Fruit fly (Drosophila melanogaster): ENCODE results near the gene CG15465.
A peak's percentile ranks its signal among the peaks of the same experiment; 100 is the strongest.

The CG15465 gene

DNA sequence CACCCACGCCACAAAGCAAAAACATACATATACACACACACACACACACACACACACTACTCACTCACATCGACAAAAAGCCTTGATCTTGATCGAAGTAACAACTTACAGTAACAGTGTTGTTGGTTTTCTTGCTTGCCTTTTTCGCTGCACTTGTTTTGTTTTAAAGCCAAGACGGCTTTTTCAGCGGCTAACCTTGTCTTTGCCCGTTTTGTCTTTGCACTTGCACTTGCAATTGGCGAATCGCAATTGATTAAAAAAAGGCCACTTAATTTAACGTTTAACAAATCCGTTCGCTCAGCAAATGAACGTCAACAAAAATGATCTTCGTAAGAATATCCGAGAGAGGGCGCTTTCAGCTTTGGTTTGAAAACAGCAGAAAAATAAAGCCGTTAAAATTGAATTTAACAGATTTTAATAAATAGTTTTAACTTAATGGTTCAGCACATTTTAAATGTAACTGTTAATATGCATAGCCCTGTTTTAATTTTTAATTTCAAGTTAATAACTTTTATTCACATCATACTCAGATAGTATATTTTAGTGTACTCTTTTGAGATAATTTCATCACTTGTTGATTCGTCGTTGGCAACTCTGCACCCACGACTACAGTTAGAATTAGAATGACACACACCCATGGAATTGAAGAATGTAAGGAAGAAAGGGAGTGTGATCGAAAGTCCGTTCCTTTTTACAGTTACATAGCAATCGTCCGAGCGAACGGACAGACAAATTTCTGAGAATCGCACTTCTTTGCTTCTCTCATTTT, 21.8 kb upstream of the CG15465 start:
- no peak for TF ChIP-seq sage (GFP tag; optimal IDR thresholded peaks at IDR 0.05)
- TF ChIP-seq fru (GFP tag; optimal IDR thresholded peaks at IDR 0.05): peak; percentile 75

DNA sequence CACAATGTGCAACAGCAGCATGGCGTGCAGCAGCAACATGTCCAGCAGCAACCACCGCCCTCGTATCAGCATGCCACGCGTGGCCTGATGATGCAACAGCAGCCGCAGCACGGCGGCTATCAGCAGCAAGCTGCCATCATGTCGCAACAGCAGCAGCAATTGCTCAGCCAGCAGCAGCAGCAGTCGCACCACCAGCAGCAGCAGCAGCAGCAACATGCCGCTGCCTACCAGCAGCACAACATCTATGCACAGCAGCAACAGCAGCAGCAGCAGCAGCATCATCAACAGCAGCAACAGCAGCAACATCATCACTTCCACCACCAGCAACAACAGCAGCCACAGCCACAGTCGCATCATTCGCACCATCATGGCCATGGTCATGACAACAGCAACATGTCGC, 18.9 kb upstream of the CG15465 start:
- TF ChIP-seq GATAd (GFP tag; optimal IDR thresholded peaks at IDR 0.05): no peak
- peak; percentile 84 for TF ChIP-seq Dfd (GFP tag; optimal IDR thresholded peaks at IDR 0.05)

DNA sequence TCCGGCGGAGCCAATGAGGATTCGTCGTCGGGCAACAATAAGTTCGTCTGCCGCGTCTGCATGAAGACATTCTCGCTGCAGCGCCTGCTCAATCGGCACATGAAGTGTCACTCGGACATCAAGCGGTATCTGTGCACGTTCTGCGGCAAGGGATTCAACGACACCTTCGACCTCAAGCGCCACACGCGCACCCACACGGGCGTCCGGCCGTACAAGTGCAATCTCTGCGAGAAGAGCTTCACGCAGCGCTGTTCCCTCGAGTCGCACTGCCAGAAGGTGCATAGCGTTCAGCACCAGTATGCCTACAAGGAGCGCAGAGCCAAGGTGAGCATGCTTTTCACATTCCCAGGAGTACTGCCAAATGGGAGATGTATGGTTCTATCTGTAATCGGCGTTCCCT, 17.1 kb upstream of the CG15465 start:
- TF ChIP-seq dl (GFP tag; optimal IDR thresholded peaks at IDR 0.05; ENCODE audit: insufficient read depth in 1 of 2, partially characterized antibody in 2 of 2) (no peak), Dfd (GFP tag; optimal IDR thresholded peaks at IDR 0.05) (no peak), Abd-B (GFP tag; optimal IDR thresholded peaks at IDR 0.05) (no peak), OdsH (GFP tag; optimal IDR thresholded peaks at IDR 0.05) (no peak), sage (GFP tag; optimal IDR thresholded peaks at IDR 0.05) (no peak), br (GFP tag; optimal IDR thresholded peaks at IDR 0.05) (no peak), Myc (optimal IDR thresholded peaks at IDR 0.05) (no peak), Rel (GFP tag; optimal IDR thresholded peaks at IDR 0.05) (no peak), Rel (tag; optimal IDR thresholded peaks at IDR 0.05) (no peak), GATAd (GFP tag; optimal IDR thresholded peaks at IDR 0.05) (no peak), CG9705 (GFP tag; optimal IDR thresholded peaks at IDR 0.05) (no peak), lola (GFP tag; optimal IDR thresholded peaks at IDR 0.05) (no peak), N (GFP tag; optimal IDR thresholded peaks at IDR 0.05) (no peak), dsf (GFP tag; optimal IDR thresholded peaks at IDR 0.05; ENCODE audit: borderline replicate concordance) (no peak)

DNA sequence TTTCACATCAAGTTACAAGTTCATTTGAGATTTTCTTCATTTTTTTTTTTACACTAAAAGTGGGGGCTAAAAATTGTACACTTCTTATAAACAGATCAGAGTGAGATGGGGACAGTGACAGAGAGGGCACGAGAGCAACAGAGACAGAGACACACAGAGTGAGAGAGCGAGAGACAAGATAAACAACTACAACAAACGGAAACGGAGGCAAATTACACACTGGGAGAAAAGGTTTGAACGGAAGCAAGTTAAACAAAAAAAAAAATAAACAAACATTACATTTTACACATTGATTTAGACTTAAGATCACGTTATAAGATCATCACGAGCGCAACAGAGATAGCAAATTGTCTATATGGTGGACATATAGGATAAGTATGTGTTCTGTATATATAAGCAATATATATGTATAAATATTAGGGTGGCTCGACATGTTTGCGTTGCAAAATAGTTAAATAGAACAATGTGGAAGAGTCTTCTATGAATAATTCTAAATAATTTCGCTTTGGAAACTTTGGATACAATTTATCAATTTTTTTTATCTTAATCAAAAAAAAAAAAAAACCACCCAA, 9.6 kb upstream of the CG15465 start:
- TF ChIP-seq h (GFP tag; optimal IDR thresholded peaks at IDR 0.05) (peak; percentile 5), Myc (optimal IDR thresholded peaks at IDR 0.05) (no peak), brk (GFP tag; optimal IDR thresholded peaks at IDR 0.05) (no peak), GATAd (GFP tag; optimal IDR thresholded peaks at IDR 0.05) (no peak), Jra (GFP tag; optimal IDR thresholded peaks at IDR 0.05) (no peak), foxo (GFP tag; optimal IDR thresholded peaks at IDR 0.05) (peak in 1 of 2 experiments; percentile 16), Rel (GFP tag; optimal IDR thresholded peaks at IDR 0.05) (no peak), Rel (tag; optimal IDR thresholded peaks at IDR 0.05) (no peak), CG9705 (GFP tag; optimal IDR thresholded peaks at IDR 0.05) (no peak), Abd-B (GFP tag; optimal IDR thresholded peaks at IDR 0.05) (no peak), N (GFP tag; optimal IDR thresholded peaks at IDR 0.05) (no peak), dl (GFP tag; optimal IDR thresholded peaks at IDR 0.05; ENCODE audit: insufficient read depth in 1 of 2, partially characterized antibody in 2 of 2) (no peak), lola (GFP tag; optimal IDR thresholded peaks at IDR 0.05) (no peak), rgr (GFP tag; optimal IDR thresholded peaks at IDR 0.05) (peak; percentile 15), sv (GFP tag; optimal IDR thresholded peaks at IDR 0.05) (no peak), HLH106 (tag; optimal IDR thresholded peaks at IDR 0.05) (no peak), Hr83 (GFP tag; optimal IDR thresholded peaks at IDR 0.05; ENCODE audit: poor library complexity, severe bottlenecking) (no peak)

DNA sequence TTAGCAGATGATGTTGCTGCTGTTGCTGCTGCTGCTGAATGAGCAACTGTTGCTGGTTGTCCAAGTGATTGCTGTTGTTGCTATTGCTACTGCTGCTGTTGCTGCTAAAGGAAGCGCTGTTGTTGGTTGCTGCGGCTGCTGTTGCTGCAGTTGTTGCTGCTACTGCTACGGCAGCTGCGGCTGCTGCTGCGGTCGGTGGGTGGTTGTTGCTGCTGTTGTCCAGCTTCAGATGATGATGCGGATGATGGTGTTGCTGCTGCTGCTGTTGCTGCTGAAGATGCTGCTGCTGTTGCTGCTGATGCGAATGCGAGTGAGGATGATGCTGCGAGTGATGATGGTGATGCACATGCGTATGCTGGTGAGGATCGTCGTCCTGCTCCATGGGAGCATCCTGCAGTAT, 5.0 kb upstream of the CG15465 start:
- no peak for TF ChIP-seq Hr78 (GFP tag; optimal IDR thresholded peaks at IDR 0.05)
- TF ChIP-seq Abd-B (GFP tag; optimal IDR thresholded peaks at IDR 0.05): no peak
- TF ChIP-seq Dfd (GFP tag; optimal IDR thresholded peaks at IDR 0.05): peak; percentile 95

DNA sequence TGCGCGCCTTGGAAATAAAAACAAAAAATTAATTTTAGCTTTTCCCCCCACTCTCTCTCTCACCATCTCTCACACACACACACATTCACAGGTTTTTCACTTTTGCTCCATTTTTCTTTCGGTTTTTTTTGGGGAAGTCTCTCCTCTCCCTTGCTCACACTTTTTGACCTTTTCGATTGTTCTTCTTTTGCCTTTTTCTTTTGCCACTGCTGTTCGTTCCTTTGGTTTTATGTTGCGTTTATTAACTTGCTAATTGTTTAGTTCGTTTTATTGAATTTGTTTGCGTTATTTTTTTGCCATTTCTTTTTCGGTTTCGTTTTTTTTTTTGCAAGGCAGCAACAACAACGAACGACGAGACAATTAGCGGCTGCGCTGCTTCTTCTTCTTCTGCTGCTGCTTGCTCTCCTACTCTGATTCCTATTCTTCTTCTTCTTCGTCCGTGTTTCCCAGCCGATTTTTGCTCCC, 3.2 kb upstream of the CG15465 start:
- TF ChIP-seq jim (GFP tag; optimal IDR thresholded peaks at IDR 0.05) (peak; percentile 84), psq (GFP tag; optimal IDR thresholded peaks at IDR 0.05) (peak; percentile 57), Rel (GFP tag; optimal IDR thresholded peaks at IDR 0.05) (no peak), Rel (tag; optimal IDR thresholded peaks at IDR 0.05) (peak; percentile 31), Sp1 (GFP tag; optimal IDR thresholded peaks at IDR 0.05) (peak; percentile 67), Jra (GFP tag; optimal IDR thresholded peaks at IDR 0.05) (peak; percentile 11), CG9705 (GFP tag; optimal IDR thresholded peaks at IDR 0.05) (no peak)
